Worm (Caenorhabditis elegans): ENCODE results near the gene latd-1.

latd-1 gene

DNA sequence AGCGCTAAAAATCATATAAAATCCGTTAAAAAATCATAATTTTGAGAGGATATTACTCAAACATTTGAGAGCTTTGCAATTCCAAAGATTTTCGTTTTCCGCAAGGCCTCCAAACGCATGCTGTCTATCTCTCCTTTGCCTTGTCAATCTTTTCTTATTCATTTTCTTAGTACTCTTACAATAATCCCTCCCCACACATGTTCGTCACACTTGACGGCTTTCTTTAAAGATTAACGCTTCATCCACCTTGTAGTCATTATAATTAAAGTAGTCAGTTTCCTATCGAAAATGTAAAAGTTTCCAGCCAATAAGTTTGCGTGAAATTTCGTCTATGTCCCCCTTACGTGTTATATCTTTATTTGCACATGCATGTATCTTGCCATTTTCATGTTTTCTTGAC is 2.6 kb upstream of the latd-1 start:
- TF ChIP-seq hlh-6 (tag; optimal IDR thresholded peaks at IDR 0.05) (no peak), nfya-1 (tag; optimal IDR thresholded peaks at IDR 0.05) (no peak), pha-4 (tag; optimal IDR thresholded peaks at IDR 0.05) (no peak), pha-2 (tag; optimal IDR thresholded peaks at IDR 0.05) (no peak), gmeb-2 (tag; optimal IDR thresholded peaks at IDR 0.05) (no peak), fax-1 (tag; optimal IDR thresholded peaks at IDR 0.05) (no peak), fkh-10 (GFP tag; optimal IDR thresholded peaks at IDR 0.05) (no peak), ceh-18 (tag; optimal IDR thresholded peaks at IDR 0.05) (no peak), K02D7.2 (tag; optimal IDR thresholded peaks at IDR 0.05) (no peak), eyg-1 (tag; optimal IDR thresholded peaks at IDR 0.05) (no peak), sox-2 (GFP tag; IDR thresholded peaks at IDR 0.05) (no peak), ets-4 (tag; optimal IDR thresholded peaks at IDR 0.05) (no peak)

DNA sequence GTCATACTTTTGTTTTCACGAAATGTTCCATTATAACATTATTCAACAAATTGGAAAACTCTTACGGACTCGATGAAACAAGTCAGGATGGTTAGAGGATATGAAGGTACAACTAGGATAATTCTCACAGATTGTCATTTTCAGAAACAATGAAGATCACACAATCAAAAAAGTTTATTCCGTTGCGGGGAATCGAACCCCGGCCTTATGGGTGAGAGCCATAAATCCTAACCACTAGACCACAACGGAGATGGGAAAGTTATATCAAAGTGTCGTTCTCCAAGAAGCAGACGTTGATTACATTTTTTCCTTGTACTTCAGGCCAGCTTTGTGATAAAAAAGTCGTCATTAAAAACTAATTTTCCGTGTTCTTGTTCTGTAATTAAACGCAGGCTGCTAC is 541 bp upstream of the latd-1 start:
- TF ChIP-seq mec-3 (tag; optimal IDR thresholded peaks at IDR 0.05; ENCODE audit: borderline replicate concordance) (no peak), che-1 (tag; optimal IDR thresholded peaks at IDR 0.05) (no peak), sox-2 (GFP tag; IDR thresholded peaks at IDR 0.05) (no peak), C08G9.2 (tag; optimal IDR thresholded peaks at IDR 0.05) (no peak)

DNA sequence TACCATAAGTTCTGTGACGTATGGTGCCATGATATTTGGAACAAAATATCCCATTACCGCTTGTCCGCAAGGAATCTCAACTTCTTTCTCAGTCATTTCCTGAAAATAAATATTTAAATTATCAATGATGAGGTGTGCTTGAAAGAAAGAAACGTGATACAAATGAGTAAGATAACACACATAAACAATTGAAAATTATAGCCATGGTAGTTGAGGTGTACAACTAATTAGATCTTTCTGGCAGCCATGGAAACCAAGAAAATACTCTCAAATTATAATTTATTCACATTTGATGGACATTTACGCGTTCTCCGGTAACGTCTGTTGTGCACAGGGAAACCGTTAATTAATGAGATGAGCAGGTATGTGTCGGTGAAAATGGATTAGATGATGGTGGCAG is 5.3 kb downstream of the latd-1 start, which contains the start of gene C39D10.5:
TSS of gene C39D10.5 (minus strand) at position 101 of the 400 bp plus-strand sequence.
- TF ChIP-seq ahr-1 (tag; optimal IDR thresholded peaks at IDR 0.05) (no peak), hlh-13 (GFP tag; optimal IDR thresholded peaks at IDR 0.05) (no peak), C38D4.7 (GFP tag; optimal IDR thresholded peaks at IDR 0.05) (no peak), gmeb-2 (tag; optimal IDR thresholded peaks at IDR 0.05) (no peak)

DNA sequence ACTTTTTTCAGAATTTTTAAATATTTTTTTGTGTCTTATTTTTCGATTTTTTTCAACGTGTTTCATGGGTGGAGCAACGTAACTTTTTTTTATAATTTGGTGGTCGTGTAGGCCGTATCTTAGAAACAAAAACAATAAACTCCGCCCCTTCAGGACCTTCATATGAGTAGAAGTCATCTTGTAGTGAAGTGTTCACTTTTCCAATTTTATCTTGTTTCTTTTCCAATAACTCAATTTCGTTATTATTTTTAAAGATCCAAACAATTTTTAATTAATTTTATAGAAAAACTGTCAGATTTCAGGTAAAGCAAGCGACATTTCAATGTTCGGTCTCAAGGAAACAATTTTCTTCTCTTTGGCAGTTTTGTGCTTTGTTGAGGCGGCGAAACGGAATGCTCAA is 8.7 kb downstream of the latd-1 start, which contains the start of gene C39D10.2:
TSS of gene C39D10.2 (plus strand) at position 301 of the 400 bp plus-strand sequence.
- no peak for TF ChIP-seq ceh-45 (GFP tag; IDR thresholded peaks at IDR 0.05)
- no peak for TF ChIP-seq ceh-18 (tag; optimal IDR thresholded peaks at IDR 0.05)
- TF ChIP-seq C08G9.2 (tag; optimal IDR thresholded peaks at IDR 0.05), result no peak
- TF ChIP-seq unc-42 (tag; optimal IDR thresholded peaks at IDR 0.05), result no peak
- no peak for TF ChIP-seq nhr-11 (tag; optimal IDR thresholded peaks at IDR 0.05)
- no peak for TF ChIP-seq madf-2 (tag; optimal IDR thresholded peaks at IDR 0.05)
- TF ChIP-seq hlh-30 (tag; optimal IDR thresholded peaks at IDR 0.05; ENCODE audit: insufficient read depth), result no peak
- no peak for TF ChIP-seq pros-1 (tag; optimal IDR thresholded peaks at IDR 0.05)
- no peak for TF ChIP-seq rnt-1 (tag; optimal IDR thresholded peaks at IDR 0.05)
- TF ChIP-seq hlh-8 (tag; optimal IDR thresholded peaks at IDR 0.05), result no peak
- TF ChIP-seq zip-5 (tag; optimal IDR thresholded peaks at IDR 0.05), result no peak
- no peak for TF ChIP-seq unc-55 (GFP tag; optimal IDR thresholded peaks at IDR 0.05)
- no peak for TF ChIP-seq sdc-2 (tag; optimal IDR thresholded peaks at IDR 0.05)
- TF ChIP-seq ceh-14 (tag; optimal IDR thresholded peaks at IDR 0.05), result no peak
- TF ChIP-seq gmeb-2 (tag; optimal IDR thresholded peaks at IDR 0.05), result no peak
- no peak for TF ChIP-seq sox-2 (GFP tag; IDR thresholded peaks at IDR 0.05)
- TF ChIP-seq hlh-15 (tag; optimal IDR thresholded peaks at IDR 0.05), result no peak

DNA sequence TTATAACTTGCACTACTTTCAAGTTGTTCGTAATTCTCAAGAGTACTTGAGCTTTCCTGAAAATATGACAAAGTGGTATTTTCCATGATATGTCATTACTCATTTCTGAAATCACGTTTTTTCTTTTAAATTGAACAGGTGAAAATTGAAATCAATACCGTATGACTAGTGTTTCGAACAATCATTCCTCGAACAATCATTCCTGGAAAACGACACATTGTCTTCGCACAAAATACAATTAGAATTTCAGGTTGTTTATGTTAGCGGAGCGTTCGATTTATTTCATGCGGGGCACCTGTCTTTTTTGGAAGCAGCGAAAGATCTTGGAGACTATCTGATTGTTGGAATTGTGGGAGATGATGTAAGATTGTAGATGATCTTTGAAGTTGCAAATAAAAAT is 11.4 kb downstream of the latd-1 start:
- TF ChIP-seq pax-1 (tag; optimal IDR thresholded peaks at IDR 0.05), result no peak
- TF ChIP-seq ceh-45 (GFP tag; IDR thresholded peaks at IDR 0.05), result no peak
- no peak for TF ChIP-seq ceh-19 (GFP tag; optimal IDR thresholded peaks at IDR 0.05)
- TF ChIP-seq ceh-6 (GFP tag; optimal IDR thresholded peaks at IDR 0.05), result no peak
- TF ChIP-seq ref-2 (tag; optimal IDR thresholded peaks at IDR 0.05), result no peak
- TF ChIP-seq nhr-11 (tag; optimal IDR thresholded peaks at IDR 0.05), result no peak
- TF ChIP-seq ceh-31 (tag; optimal IDR thresholded peaks at IDR 0.05), result no peak
- TF ChIP-seq unc-55 (GFP tag; optimal IDR thresholded peaks at IDR 0.05), result no peak
- no peak for TF ChIP-seq sox-4 (tag; optimal IDR thresholded peaks at IDR 0.05)

All from whole organism, late embryonic.